Fruit fly (Drosophila melanogaster): ENCODE measurements around the gene pps.

DNA sequence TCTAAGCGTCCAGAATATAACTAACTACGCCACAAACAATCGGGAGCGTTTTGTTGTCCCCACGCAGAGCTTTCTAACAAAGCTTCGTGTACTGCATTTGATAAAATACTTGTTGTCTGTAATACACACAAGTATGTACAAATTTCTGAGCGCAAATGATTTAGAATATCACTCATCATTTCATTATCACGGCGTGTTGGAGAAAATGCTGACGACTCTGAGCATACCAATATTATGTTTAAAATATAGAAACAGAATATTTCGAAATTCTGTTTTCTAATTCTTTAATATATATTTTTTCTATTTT, 7.7 kb upstream of the pps start, which contains the start of gene Cyp9f2:
- TF ChIP-seq CG8478 (optimal IDR thresholded peaks at IDR 0.05): no peak
- no peak for TF ChIP-seq CTCF (optimal IDR thresholded peaks at IDR 0.05)

Data from S2 (cell line).